Worm (Caenorhabditis elegans) whole organism, L4/young adult: ENCODE measurements around the gene gldi-3.

Experiments used
- dao-5 ChIP-seq: sonication (generic microtip); optimal IDR thresholded peaks from 2 replicates; lab custom pipeline; 2016; ENCODE audit warnings: missing genotype, missing genetic modification characterization, moderate library complexity, missing compliant biosample characterization
- him-1 ChIP-seq: sonication (generic microtip); optimal IDR thresholded peaks from 2 replicates; lab custom pipeline; 2016; ENCODE audit warnings: missing genotype, missing genetic modification reagents, missing genetic modification characterization, missing compliant biosample characterization

DNA sequence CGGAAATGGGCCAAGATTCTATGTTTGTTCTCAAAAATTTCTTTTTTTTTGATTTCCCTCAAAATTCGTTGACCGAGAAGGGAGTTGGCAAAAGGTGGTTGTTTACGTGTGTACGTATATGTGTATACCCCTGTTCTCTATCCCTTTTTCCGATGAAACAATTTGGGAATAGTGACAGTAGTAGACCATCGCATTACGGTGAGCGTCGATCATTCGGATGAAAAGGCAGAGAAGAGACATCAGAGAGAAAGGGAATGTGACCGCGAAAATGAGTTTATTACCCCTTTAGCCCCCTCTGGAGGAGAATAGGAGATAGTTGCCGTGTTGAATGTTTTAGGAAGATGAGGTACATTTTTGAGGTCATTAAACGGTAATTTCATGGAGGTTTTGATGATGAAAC is 19.9 kb downstream of the gldi-3 start:
- TF ChIP-seq him-1 (tag; lab: Kevin White, UChicago) (no peak), dao-5 (tag; lab: Kevin White, UChicago) (no peak)
